Worm (Caenorhabditis elegans) whole organism, L3 larva: ENCODE data around the gene gst-35.

Experiments used
- ama-1 ChIP-seq: fragments of 150-350 bp; optimal IDR thresholded peaks from 2 replicates; lab custom pipeline; 2018
- elt-2 ChIP-seq: sonication (generic microtip); optimal IDR thresholded peaks from 2 replicates; lab custom pipeline; 2016; ENCODE audit warnings: missing genetic modification reagents, mild to moderate bottlenecking, missing genetic modification characterization, missing compliant biosample characterization
- eor-1 ChIP-seq, 2 experiments: fragments of 150-350 bp; optimal IDR thresholded peaks; 2 replicates each; lab custom pipeline; 2014 to 2018; ENCODE audit warnings: missing biosample characterization in 2 of 2, missing genetic modification characterization in 2 of 2
- fos-1 ChIP-seq: fragments of 150-350 bp; optimal IDR thresholded peaks from 2 replicates; lab custom pipeline; 2014; ENCODE audit warnings: missing biosample characterization, missing genetic modification characterization
- hmg-11 ChIP-seq: sonication (generic microtip); optimal IDR thresholded peaks from 2 replicates; lab custom pipeline; 2016; ENCODE audit warnings: missing genetic modification characterization, missing compliant biosample characterization
- jun-1 ChIP-seq: fragments of 150-350 bp; optimal IDR thresholded peaks from 2 replicates; lab custom pipeline; 2014; ENCODE audit warnings: missing biosample characterization, missing genetic modification reagents, missing genetic modification characterization
- nhr-11 ChIP-seq: fragments of 150-350 bp; optimal IDR thresholded peaks from 2 replicates; lab custom pipeline; 2014; ENCODE audit warnings: missing biosample characterization, missing genetic modification characterization
- nhr-76 ChIP-seq: fragments of 150-350 bp; sonication (generic microtip); optimal IDR thresholded peaks from 5 replicates; lab custom pipeline; 2014; ENCODE audit warnings: missing biosample characterization, missing genetic modification characterization
- skn-1 ChIP-seq: fragments of 150-350 bp; optimal IDR thresholded peaks from 2 replicates; lab custom pipeline; 2014; ENCODE audit warnings: missing biosample characterization, missing genetic modification characterization
- unc-39 ChIP-seq: sonication (generic microtip); optimal IDR thresholded peaks from 4 replicates; lab custom pipeline; 2017; ENCODE audit warnings: missing biosample characterization, missing genetic modification characterization

ce11 chrII:15206234-15206633, 21.0 kb upstream of the gst-35 start:
- TF ChIP-seq nhr-76 (tag; lab: Kevin White, UChicago) = no peak
- TF ChIP-seq hmg-11 (tag; lab: Kevin White, UChicago) = no peak
- no peak for TF ChIP-seq fos-1 (tag; lab: Kevin White, UChicago)
- TF ChIP-seq unc-39 (tag; lab: Kevin White, UChicago) = no peak
- no peak for TF ChIP-seq jun-1 (tag; lab: Kevin White, UChicago)
- no peak for TF ChIP-seq skn-1 (tag; lab: Kevin White, UChicago)
- TF ChIP-seq ama-1 (lab: Kevin White, UChicago) = no peak
- TF ChIP-seq eor-1 (tag; optimal IDR thresholded peaks at IDR 0.05; lab: Kevin White, UChicago) = no peak
- no peak for TF ChIP-seq elt-2 (tag; lab: Kevin White, UChicago)
- no peak for TF ChIP-seq nhr-11
